Fruit fly (Drosophila melanogaster) whole organism: ENCODE results near the gene CG15743.

Experiments
- CG8478 ChIP-seq: fragments of >200 bp; optimal IDR thresholded peaks from 2 replicates; lab custom pipeline; 2018; ENCODE audit warnings: inconsistent platforms
- Dll ChIP-seq: fragments of >200 bp; optimal IDR thresholded peaks from 2 replicates; lab custom pipeline; 2017
- EcR ChIP-seq, 2 experiments: fragments of >200 bp; optimal IDR thresholded peaks; 2 replicates each; lab custom pipeline; 2017; ENCODE audit warnings: missing biosample characterization in 2 of 2, missing genetic modification characterization in 2 of 2, missing genetic modification reagents in 2 of 2
- pan ChIP-seq: fragments of >200 bp; optimal IDR thresholded peaks from 2 replicates; lab custom pipeline; 2017
- psq ChIP-seq: fragments of >200 bp; optimal IDR thresholded peaks from 2 replicates; lab custom pipeline; 2017
- usp ChIP-seq: fragments of >200 bp; optimal IDR thresholded peaks from 2 replicates; lab custom pipeline; 2017; ENCODE audit warnings: missing biosample characterization, missing genetic modification characterization, mixed read lengths

- TF ChIP-seq usp (no peak), Dll (lab: Kevin White, UChicago) (no peak), CG8478 (lab: Kevin White, UChicago) (no peak), EcR (GFP tag; optimal IDR thresholded peaks at IDR 0.05; lab: Kevin White, UChicago) (no peak), psq (lab: Kevin White, UChicago) (no peak), pan (lab: Kevin White, UChicago) (no peak)
These were observed 47.1 kb upstream of the CG15743 start for dm6 chrX:13238294-13238917.
